Worm (Caenorhabditis elegans): ENCODE measurements around the gene Y45G12B.3.

Y45G12B.3 gene

DNA sequence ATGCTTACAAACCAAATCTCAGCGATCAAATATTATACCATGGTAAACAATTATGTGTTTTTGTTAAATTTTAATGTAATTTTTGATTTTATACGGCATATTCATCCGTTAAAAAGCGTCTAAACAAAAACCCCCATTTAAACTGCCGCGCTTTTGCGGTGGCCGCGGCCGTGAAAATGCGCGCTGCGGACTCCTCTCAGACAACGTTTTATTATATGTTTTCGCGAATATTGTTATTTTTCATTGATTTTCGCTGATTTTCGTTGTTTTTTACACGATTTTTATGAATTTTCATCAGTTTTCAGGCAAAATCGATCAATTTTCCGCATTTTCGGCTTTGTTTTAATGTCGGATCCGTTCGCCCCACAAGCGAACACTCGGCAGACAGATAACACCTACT, 57.5 kb downstream of the Y45G12B.3 start, which contains the start of gene W02H5.19 (continued):
- peak; percentile 96 for TF ChIP-seq sox-4 (tag; optimal IDR thresholded peaks at IDR 0.05)
- peak; percentile 87 for TF ChIP-seq ceh-63 (GFP tag; optimal IDR thresholded peaks at IDR 0.05)
- no peak for TF ChIP-seq nhr-12 (tag; optimal IDR thresholded peaks at IDR 0.05)
- TF ChIP-seq sptf-1 (tag; optimal IDR thresholded peaks at IDR 0.05): no peak
- no peak for TF ChIP-seq fkh-10 (GFP tag; optimal IDR thresholded peaks at IDR 0.05)
- peak; percentile 95 for TF ChIP-seq egl-13 (tag; optimal IDR thresholded peaks at IDR 0.05)
- TF ChIP-seq ztf-4 (tag; optimal IDR thresholded peaks at IDR 0.05): peak; percentile 20
- TF ChIP-seq zag-1 (tag; optimal IDR thresholded peaks at IDR 0.05): no peak
- TF ChIP-seq nhr-20 (tag; optimal IDR thresholded peaks at IDR 0.05): peak; percentile 94
- peak; percentile 81 to 88 for TF ChIP-seq lsy-2 (tag; optimal IDR thresholded peaks at IDR 0.05)
- TF ChIP-seq isw-1 (GFP tag; IDR thresholded peaks at IDR 0.05): peak; percentile 84
- peak; percentile 81 for TF ChIP-seq ceh-88 (GFP tag; IDR thresholded peaks at IDR 0.05)
- TF ChIP-seq snu-23 (GFP tag; optimal IDR thresholded peaks at IDR 0.05): peak; percentile 93
- peak; percentile 90 for TF ChIP-seq C04F5.9 (tag; optimal IDR thresholded peaks at IDR 0.05)
- peak; percentile 45 for TF ChIP-seq F16B12.6 (tag; optimal IDR thresholded peaks at IDR 0.05)
- no peak for TF ChIP-seq nhr-84 (tag; optimal IDR thresholded peaks at IDR 0.05)
- TF ChIP-seq ama-1 (optimal IDR thresholded peaks at IDR 0.05): no peak
- TF ChIP-seq C16A3.4 (tag; optimal IDR thresholded peaks at IDR 0.05): peak; percentile 64
- no peak for TF ChIP-seq aly-2 (tag; optimal IDR thresholded peaks at IDR 0.05)
- peak in 1 of 2 experiments; percentile 98 for TF ChIP-seq ztf-11 (tag; optimal IDR thresholded peaks at IDR 0.05)
- peak in 2 of 6 experiments; percentile 55 to 71 for TF ChIP-seq elt-3 (tag; optimal IDR thresholded peaks at IDR 0.05)
- no peak for TF ChIP-seq pag-3 (tag; optimal IDR thresholded peaks at IDR 0.05; ENCODE audit: borderline replicate concordance, insufficient read depth)
- TF ChIP-seq aha-1 (tag; optimal IDR thresholded peaks at IDR 0.05): peak; percentile 37
- peak; percentile 91 for TF ChIP-seq hlh-4 (tag; optimal IDR thresholded peaks at IDR 0.05)
- TF ChIP-seq nhr-71 (tag; optimal IDR thresholded peaks at IDR 0.05): peak; percentile 96
- TF ChIP-seq dsc-1 (tag; optimal IDR thresholded peaks at IDR 0.05): peak; percentile 97
- no peak for TF ChIP-seq unc-30 (tag; optimal IDR thresholded peaks at IDR 0.05)
- TF ChIP-seq fkh-8 (tag; optimal IDR thresholded peaks at IDR 0.05): peak; percentile 82
- TF ChIP-seq nhr-85 (tag): peak; percentile 96
- peak; percentile 94 for TF ChIP-seq swsn-7 (tag; optimal IDR thresholded peaks at IDR 0.05)
- peak; percentile 88 for TF ChIP-seq unc-86 (tag; optimal IDR thresholded peaks at IDR 0.05)
- TF ChIP-seq xbp-1 (tag; optimal IDR thresholded peaks at IDR 0.05): peak; percentile 94
- TF ChIP-seq ceh-8 (GFP tag; optimal IDR thresholded peaks at IDR 0.05): peak; percentile 90
- peak; percentile 7 for TF ChIP-seq fos-1 (tag; optimal IDR thresholded peaks at IDR 0.05)
- TF ChIP-seq lin-35 (GFP tag; optimal IDR thresholded peaks at IDR 0.05): peak; percentile 97 to 98
- no peak for TF ChIP-seq pqm-1 (tag; optimal IDR thresholded peaks at IDR 0.05)
- TF ChIP-seq blmp-1 (tag; optimal IDR thresholded peaks at IDR 0.05): peak; percentile 61
- peak; percentile 74 for TF ChIP-seq efl-3 (GFP tag; optimal IDR thresholded peaks at IDR 0.05)
- TF ChIP-seq unc-62 (GFP tag; optimal IDR thresholded peaks at IDR 0.05): no peak
- peak; percentile 74 for TF ChIP-seq mep-1 (tag; optimal IDR thresholded peaks at IDR 0.05)
